Worm (Caenorhabditis elegans) whole organism, midembryonic: ENCODE results near the gene crld-1.

ENCODE experiments used
- T22C8.4 ChIP-seq: fragments of 200-800 bp; sonication (Bioruptor generic); IDR thresholded peaks from 2 replicates; pipeline ENCODE4 v1.3.6; 2022; ENCODE audit warnings: missing genetic modification characterization, missing compliant biosample characterization
- cog-1 ChIP-seq: sonication (generic microtip); optimal IDR thresholded peaks from 2 replicates; lab custom pipeline; 2016; ENCODE audit warnings: missing genetic modification characterization, missing compliant biosample characterization
- flt-1 ChIP-seq: fragments of 200-800 bp; sonication (Bioruptor generic); IDR thresholded peaks from 2 replicates; pipeline ENCODE4 v1.3.6; 2022; ENCODE audit warnings: missing genetic modification characterization, missing compliant biosample characterization
- klf-2 ChIP-seq: fragments of 200-800 bp; sonication (Bioruptor generic); conservative IDR thresholded peaks from 2 replicates; pipeline ENCODE4 v1.3.6; 2022; ENCODE audit warnings: missing genetic modification reagents, missing genetic modification characterization, missing compliant biosample characterization
- med-1 ChIP-seq: sonication (generic microtip); optimal IDR thresholded peaks from 2 replicates; lab custom pipeline; 2017; ENCODE audit warnings: missing genetic modification characterization, mild to moderate bottlenecking, missing compliant biosample characterization, antibody characterized with exemption, missing genetic modification reagents; ENCODE audit not compliant: insufficient read depth
- ref-1 ChIP-seq: fragments of 200-800 bp; sonication (Bioruptor generic); conservative IDR thresholded peaks from 2 replicates; pipeline ENCODE4 v1.3.6; 2022; ENCODE audit warnings: missing genetic modification reagents, missing genetic modification characterization, missing compliant biosample characterization
- tab-1 ChIP-seq: fragments of 200-800 bp; sonication (Bioruptor generic); IDR thresholded peaks from 2 replicates; pipeline ENCODE4 v1.3.6; 2022; ENCODE audit warnings: missing genetic modification characterization, missing compliant biosample characterization
- ztf-23 ChIP-seq: fragments of 200-800 bp; sonication (Bioruptor generic); IDR thresholded peaks from 2 replicates; pipeline ENCODE4 v1.3.6; 2022; ENCODE audit warnings: missing genetic modification reagents, missing genetic modification characterization, missing compliant biosample characterization
- ztf-29 ChIP-seq: fragments of 200-800 bp; sonication (Bioruptor generic); IDR thresholded peaks from 2 replicates; pipeline ENCODE4 v1.3.6; 2022; ENCODE audit warnings: missing genetic modification reagents, missing genetic modification characterization, missing compliant biosample characterization

crld-1 gene

ce11 chrIV:13173359-13173758 lies 19.1 kb upstream of the crld-1 start:
- TF ChIP-seq flt-1 (GFP tag; lab: Robert Waterston, UW) (no peak), T22C8.4 (GFP tag; lab: Robert Waterston, UW) (no peak), ref-1 (GFP tag; lab: Robert Waterston, UW) (no peak), cog-1 (tag; lab: Kevin White, UChicago) (no peak), med-1 (GFP tag; lab: Kevin White, UChicago) (no peak), tab-1 (GFP tag; lab: Robert Waterston, UW) (no peak), ztf-23 (GFP tag; lab: Robert Waterston, UW) (no peak), klf-2 (no peak), ztf-29 (GFP tag; lab: Robert Waterston, UW) (no peak)

- TF ChIP-seq ztf-23 (GFP tag; lab: Robert Waterston, UW) (no peak), ref-1 (GFP tag; lab: Robert Waterston, UW) (no peak), med-1 (GFP tag; lab: Kevin White, UChicago) (no peak), cog-1 (tag; lab: Kevin White, UChicago) (no peak), T22C8.4 (GFP tag; lab: Robert Waterston, UW) (no peak), ztf-29 (GFP tag; lab: Robert Waterston, UW) (no peak), flt-1 (GFP tag; lab: Robert Waterston, UW) (no peak), tab-1 (GFP tag; lab: Robert Waterston, UW) (no peak), klf-2 (no peak)
Measured at ce11 chrIV:13170241-13170640, 16.0 kb upstream of the crld-1 start, which contains the start of gene nas-14. Gene nas-14 (plus strand): TSS chrIV:13170541.

ce11 chrIV:13167534-13167933 lies 13.3 kb upstream of the crld-1 start:
- TF ChIP-seq ztf-23 (GFP tag; lab: Robert Waterston, UW) (no peak), flt-1 (GFP tag; lab: Robert Waterston, UW) (no peak), cog-1 (tag; lab: Kevin White, UChicago) (no peak), klf-2 (no peak), med-1 (GFP tag; lab: Kevin White, UChicago) (no peak)

ce11 chrIV:13165181-13165580 lies 10.9 kb upstream of the crld-1 start, which contains the start of gene scl-14:
Gene scl-14 (plus strand): TSS chrIV:13165481.
- TF ChIP-seq T22C8.4 (GFP tag; lab: Robert Waterston, UW) (no peak), klf-2 (no peak), med-1 (GFP tag; lab: Kevin White, UChicago) (no peak), ref-1 (GFP tag; lab: Robert Waterston, UW) (no peak), ztf-29 (GFP tag; lab: Robert Waterston, UW) (no peak), ztf-23 (GFP tag; lab: Robert Waterston, UW) (no peak), cog-1 (tag; lab: Kevin White, UChicago) (no peak), flt-1 (GFP tag; lab: Robert Waterston, UW) (no peak), tab-1 (GFP tag; lab: Robert Waterston, UW) (no peak)

- TF ChIP-seq ref-1 (GFP tag; lab: Robert Waterston, UW): no peak
- TF ChIP-seq klf-2: no peak
- TF ChIP-seq T22C8.4 (GFP tag; lab: Robert Waterston, UW): no peak
- TF ChIP-seq med-1 (GFP tag; lab: Kevin White, UChicago): no peak
- no peak for TF ChIP-seq ztf-29 (GFP tag; lab: Robert Waterston, UW)
- no peak for TF ChIP-seq cog-1 (tag; lab: Kevin White, UChicago)
- no peak for TF ChIP-seq ztf-23 (GFP tag; lab: Robert Waterston, UW)
Measured at ce11 chrIV:13149276-13149675, 5.0 kb downstream of the crld-1 start, which contains the start of gene nlp-79. Gene nlp-79 (plus strand): TSS chrIV:13149576.

ce11 chrIV:13142254-13142653 lies 12.0 kb downstream of the crld-1 start, which contains the start of gene spe-43:
Gene spe-43 (minus strand): TSS chrIV:13142354.
- no peak for TF ChIP-seq med-1 (GFP tag; lab: Kevin White, UChicago)
- TF ChIP-seq flt-1 (GFP tag; lab: Robert Waterston, UW): no peak
- no peak for TF ChIP-seq ref-1 (GFP tag; lab: Robert Waterston, UW)
- no peak for TF ChIP-seq ztf-23 (GFP tag; lab: Robert Waterston, UW)
- TF ChIP-seq ztf-29 (GFP tag; lab: Robert Waterston, UW): no peak
- TF ChIP-seq T22C8.4 (GFP tag; lab: Robert Waterston, UW): no peak
- TF ChIP-seq tab-1 (GFP tag; lab: Robert Waterston, UW): no peak
- TF ChIP-seq cog-1 (tag; lab: Kevin White, UChicago): no peak
- no peak for TF ChIP-seq klf-2

ce11 chrIV:13140792-13141191 lies 13.4 kb downstream of the crld-1 start:
- TF ChIP-seq flt-1 (GFP tag; lab: Robert Waterston, UW) (peak; percentile 54), T22C8.4 (GFP tag; lab: Robert Waterston, UW) (0 out of 2 replicates have a peak, but pooled peaks have one; percentile 25), ref-1 (GFP tag; lab: Robert Waterston, UW) (peak; percentile 43; the same call in 1 of the 2 replicates), tab-1 (GFP tag; lab: Robert Waterston, UW) (0 out of 2 replicates have a peak, but pooled peaks have one; percentile 51), ztf-23 (GFP tag; lab: Robert Waterston, UW) (peak; percentile 30; the same call in 1 of the 2 replicates)

ce11 chrIV:13127720-13128119 lies 26.5 kb downstream of the crld-1 start:
- no peak for TF ChIP-seq ztf-23 (GFP tag; lab: Robert Waterston, UW)
- no peak for TF ChIP-seq flt-1 (GFP tag; lab: Robert Waterston, UW)
- no peak for TF ChIP-seq tab-1 (GFP tag; lab: Robert Waterston, UW)
- no peak for TF ChIP-seq T22C8.4 (GFP tag; lab: Robert Waterston, UW)
- no peak for TF ChIP-seq cog-1 (tag; lab: Kevin White, UChicago)
- no peak for TF ChIP-seq klf-2
- TF ChIP-seq ztf-29 (GFP tag; lab: Robert Waterston, UW): no peak
- TF ChIP-seq ref-1 (GFP tag; lab: Robert Waterston, UW): no peak
- no peak for TF ChIP-seq med-1 (GFP tag; lab: Kevin White, UChicago)

- TF ChIP-seq cog-1 (tag; lab: Kevin White, UChicago) (no peak), ztf-23 (GFP tag; lab: Robert Waterston, UW) (no peak), med-1 (GFP tag; lab: Kevin White, UChicago) (no peak), tab-1 (GFP tag; lab: Robert Waterston, UW) (no peak), ref-1 (GFP tag; lab: Robert Waterston, UW) (no peak), T22C8.4 (GFP tag; lab: Robert Waterston, UW) (no peak), klf-2 (no peak), ztf-29 (GFP tag; lab: Robert Waterston, UW) (no peak), flt-1 (GFP tag; lab: Robert Waterston, UW) (no peak)
Measured at ce11 chrIV:13125999-13126398, 28.2 kb downstream of the crld-1 start.
